Worm (Caenorhabditis elegans) whole organism, L4 larva: ENCODE measurements around the gene ZC204.6.

Experiments
- ces-1 ChIP-seq: fragments of 150-350 bp; sonication (generic microtip); optimal IDR thresholded peaks from 4 replicates; lab custom pipeline; 2014; ENCODE audit warnings: missing biosample characterization, missing genetic modification reagents, missing genetic modification characterization
- nhr-11 ChIP-seq: fragments of 150-350 bp; optimal IDR thresholded peaks from 2 replicates; lab custom pipeline; 2014; ENCODE audit warnings: missing biosample characterization, missing genetic modification characterization
- unc-39 ChIP-seq: sonication (generic microtip); optimal IDR thresholded peaks from 2 replicates; lab custom pipeline; 2017; ENCODE audit warnings: missing biosample characterization, missing genetic modification characterization

DNA sequence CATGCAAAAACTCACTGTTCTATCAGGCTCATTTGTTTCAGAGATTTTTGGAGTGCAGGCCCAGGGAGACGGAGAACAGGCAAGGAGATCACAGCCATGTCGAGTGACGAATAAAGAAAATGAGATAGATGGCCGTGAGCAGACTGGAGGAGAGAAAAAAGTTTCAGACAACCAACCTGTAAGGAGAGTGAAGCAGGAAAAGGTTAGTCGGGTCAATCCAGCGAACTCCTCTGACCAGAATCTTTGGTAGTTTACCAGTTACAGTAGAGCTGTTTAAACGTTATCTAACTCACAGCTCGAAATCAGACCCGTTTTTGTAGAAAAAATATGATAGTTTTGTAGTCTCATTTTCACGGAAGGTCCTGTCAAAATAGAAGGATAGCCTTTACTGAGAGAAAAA lies 4.1 kb upstream of the ZC204.6 start, which contains the start of gene fbxb-21:
- TF ChIP-seq ces-1 (GFP tag; lab: Kevin White, UChicago), result no peak
- no peak for TF ChIP-seq nhr-11 (tag; lab: Kevin White, UChicago)
- TF ChIP-seq unc-39, result no peak
